Worm (Caenorhabditis elegans): ENCODE results near the gene Y53F4B.23.

- TF ChIP-seq dao-5 (tag; optimal IDR thresholded peaks at IDR 0.05) = no peak
- no peak for TF ChIP-seq W03F9.2 (tag; optimal IDR thresholded peaks at IDR 0.05)
Measured at ce11 chrII:15080535-15080934, 43.8 kb upstream of the Y53F4B.23 start.

Measured in whole organism, L4/young adult.